Worm (Caenorhabditis elegans): ENCODE results near the gene C45B11.9.

DNA sequence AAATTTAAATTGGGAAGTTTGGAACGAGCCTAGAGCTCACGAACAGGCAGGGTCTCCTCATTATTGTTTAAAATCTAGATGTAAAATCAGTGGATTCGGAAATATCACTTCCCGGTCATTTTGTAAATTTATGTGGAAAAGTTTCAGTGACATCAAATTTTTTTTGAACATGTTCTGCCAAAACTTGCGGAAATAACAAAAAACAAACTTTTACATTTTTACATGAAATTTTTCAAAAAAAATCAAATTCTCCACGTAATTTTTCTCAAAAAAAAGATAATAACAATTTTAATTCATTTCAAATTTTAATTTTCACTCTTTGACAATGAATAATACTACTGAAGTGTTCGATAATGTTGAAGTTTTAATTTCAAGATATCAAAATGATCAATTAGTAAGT lies 1.4 kb downstream of the C45B11.9 start, which contains the start of gene C45B11.5:
- no peak for TF ChIP-seq dmd-8 (GFP tag; IDR thresholded peaks at IDR 0.05)
- TF ChIP-seq fos-1 (tag; optimal IDR thresholded peaks at IDR 0.05): no peak
- no peak for TF ChIP-seq nhr-28 (tag; optimal IDR thresholded peaks at IDR 0.05)
- no peak for TF ChIP-seq mdl-1 (tag; optimal IDR thresholded peaks at IDR 0.05)
- no peak for TF ChIP-seq nhr-76 (tag; optimal IDR thresholded peaks at IDR 0.05)
- no peak for TF ChIP-seq aly-2 (tag; optimal IDR thresholded peaks at IDR 0.05)
- no peak for TF ChIP-seq ceh-62 (tag; optimal IDR thresholded peaks at IDR 0.05)
- TF ChIP-seq nhr-237 (tag; optimal IDR thresholded peaks at IDR 0.05): no peak
- no peak for TF ChIP-seq vab-7 (GFP tag; IDR thresholded peaks at IDR 0.05)

All from whole organism, L4 larva.